Fruit fly (Drosophila melanogaster): ENCODE data around the gene SNF4Agamma.

Gene SNF4Agamma

DNA sequence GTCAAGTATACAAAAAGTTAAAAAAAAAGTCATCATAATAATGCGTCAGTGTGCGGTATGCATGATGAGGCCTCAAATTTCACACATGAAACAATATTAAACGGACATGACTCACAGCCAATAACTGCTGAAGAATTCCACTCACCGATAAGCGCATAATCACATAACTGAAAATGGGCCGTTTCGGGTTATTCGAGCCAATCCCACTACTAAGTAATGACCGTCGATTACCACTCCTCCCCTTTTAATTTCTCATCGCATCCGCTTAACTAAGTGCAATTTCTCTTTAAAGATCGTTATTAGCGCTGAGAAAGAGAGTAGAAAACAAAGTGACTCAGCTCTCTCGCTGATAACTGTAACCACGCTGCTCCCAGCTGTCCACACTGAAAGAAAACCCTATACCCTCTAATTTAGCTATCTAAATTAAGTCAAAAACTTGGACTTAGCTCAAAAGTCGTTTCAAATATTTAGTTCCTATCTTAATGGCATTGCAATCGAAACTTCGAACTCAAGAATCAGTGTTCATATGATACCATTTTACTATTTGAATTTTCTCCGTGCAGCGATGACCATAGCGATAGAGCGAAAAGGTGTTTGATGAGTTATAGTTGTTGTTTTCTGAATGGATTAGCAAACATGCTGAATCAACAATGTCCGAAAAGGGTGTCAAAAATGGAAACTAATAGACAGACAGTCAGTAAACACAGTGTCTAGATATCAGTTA lies 27.6 kb upstream of the SNF4Agamma start (continued):
- peak; percentile 25 for TF ChIP-seq Kr (GFP tag; optimal IDR thresholded peaks at IDR 0.05)
- peak; percentile 42 for TF ChIP-seq CG7745 (tag; optimal IDR thresholded peaks at IDR 0.05)
- TF ChIP-seq Rfx (GFP tag; IDR thresholded peaks at IDR 0.05), result peak; percentile 94
- no peak for TF ChIP-seq tll (GFP tag; optimal IDR thresholded peaks at IDR 0.05)
- peak; percentile 89 for TF ChIP-seq CG12942 (GFP tag; optimal IDR thresholded peaks at IDR 0.05)
- TF ChIP-seq Trl (optimal IDR thresholded peaks at IDR 0.05), result peak in 1 of 2 experiments; percentile 39
- peak; percentile 88 for TF ChIP-seq Trl (GFP tag; optimal IDR thresholded peaks at IDR 0.05)
- TF ChIP-seq schlank (tag; optimal IDR thresholded peaks at IDR 0.05), result peak; percentile 72
- peak; percentile 42 for TF ChIP-seq CG7271 (tag; optimal IDR thresholded peaks at IDR 0.05)
- peak; percentile 88 for TF ChIP-seq pb (GFP tag; optimal IDR thresholded peaks at IDR 0.05)
- peak; percentile 69 for TF ChIP-seq dimm (GFP tag; IDR thresholded peaks at IDR 0.05)
- no peak for TF ChIP-seq gfzf (GFP tag; optimal IDR thresholded peaks at IDR 0.05)
- peak; percentile 86 for TF ChIP-seq Nf-YC (tag; optimal IDR thresholded peaks at IDR 0.05)
- peak; percentile 88 for TF ChIP-seq row (GFP tag; IDR thresholded peaks at IDR 0.05)
- TF ChIP-seq Stat92E (GFP tag; optimal IDR thresholded peaks at IDR 0.05), result no peak
- TF ChIP-seq Hr51 (GFP tag; optimal IDR thresholded peaks at IDR 0.05), result peak; percentile 89 to 91
- no peak for TF ChIP-seq Doc3 (GFP tag; IDR thresholded peaks at IDR 0.05; ENCODE audit: partially characterized antibody)
- TF ChIP-seq crp (GFP tag; optimal IDR thresholded peaks at IDR 0.05), result peak in 1 of 2 experiments; percentile 65
- TF ChIP-seq CG8281 (tag; optimal IDR thresholded peaks at IDR 0.05), result peak; percentile 69
- TF ChIP-seq zfh2 (GFP tag; optimal IDR thresholded peaks at IDR 0.05), result peak; percentile 85
- peak; percentile 88 for TF ChIP-seq CG12236 (GFP tag; optimal IDR thresholded peaks at IDR 0.05)
- TF ChIP-seq HmgD (GFP tag; optimal IDR thresholded peaks at IDR 0.05), result peak; percentile 90
- TF ChIP-seq amos (GFP tag; IDR thresholded peaks at IDR 0.05; ENCODE audit: partially characterized antibody), result no peak
- TF ChIP-seq Abd-B (GFP tag; optimal IDR thresholded peaks at IDR 0.05), result peak; percentile 73
- TF ChIP-seq al (GFP tag; IDR thresholded peaks at IDR 0.05), result peak; percentile 73
- peak; percentile 79 for TF ChIP-seq en (GFP tag; optimal IDR thresholded peaks at IDR 0.05)
- TF ChIP-seq CG5180 (GFP tag; optimal IDR thresholded peaks at IDR 0.05), result peak; percentile 40
- TF ChIP-seq Dad (GFP tag; optimal IDR thresholded peaks at IDR 0.05), result peak; percentile 72
- peak; percentile 88 for TF ChIP-seq CG17361 (GFP tag; IDR thresholded peaks at IDR 0.05)
- TF ChIP-seq Fer1 (GFP tag; optimal IDR thresholded peaks at IDR 0.05), result peak; percentile 91
- peak; percentile 89 for TF ChIP-seq NC2β (GFP tag; optimal IDR thresholded peaks at IDR 0.05)
- peak; percentile 91 for TF ChIP-seq CG15269 (tag; optimal IDR thresholded peaks at IDR 0.05)
- TF ChIP-seq corto (GFP tag; optimal IDR thresholded peaks at IDR 0.05), result no peak
- TF ChIP-seq CG12071 (GFP tag; optimal IDR thresholded peaks at IDR 0.05), result peak; percentile 54
- peak; percentile 67 for TF ChIP-seq CG1233 (GFP tag; optimal IDR thresholded peaks at IDR 0.05)
- peak; percentile 86 for TF ChIP-seq D19A (tag; optimal IDR thresholded peaks at IDR 0.05)
- TF ChIP-seq CG10979 (tag; optimal IDR thresholded peaks at IDR 0.05), result peak; percentile 85
- TF ChIP-seq ttk (GFP tag; IDR thresholded peaks at IDR 0.05), result peak; percentile 75
- TF ChIP-seq Neu2 (GFP tag; optimal IDR thresholded peaks at IDR 0.05; ENCODE audit: borderline replicate concordance), result peak; percentile 27
- TF ChIP-seq tin (GFP tag; optimal IDR thresholded peaks at IDR 0.05), result peak; percentile 81
- TF ChIP-seq da (GFP tag; optimal IDR thresholded peaks at IDR 0.05), result peak; percentile 44
- TF ChIP-seq CG7928 (GFP tag; optimal IDR thresholded peaks at IDR 0.05), result peak; percentile 35
- TF ChIP-seq Myb (GFP tag; optimal IDR thresholded peaks at IDR 0.05), result peak; percentile 77
- TF ChIP-seq hth (optimal IDR thresholded peaks at IDR 0.05), result no peak
- TF ChIP-seq CG8765 (GFP tag; IDR thresholded peaks at IDR 0.05), result 0 out of 2 replicates have a peak, but pooled peaks have one; percentile 47
- peak; percentile 90 for TF ChIP-seq CG3407 (GFP tag; optimal IDR thresholded peaks at IDR 0.05)
- peak; percentile 78 for TF ChIP-seq CG12299 (tag; optimal IDR thresholded peaks at IDR 0.05)
- peak; percentile 78 for TF ChIP-seq salm (tag; optimal IDR thresholded peaks at IDR 0.05)
